Fruit fly (Drosophila melanogaster) whole organism, pupa: ENCODE data around the gene CG2983.

Experiments
- CG10348 ChIP-seq: fragments of 200-800 bp; sonication (Bioruptor generic); IDR thresholded peaks from 2 replicates; pipeline ENCODE4 v1.3.6; 2022; ENCODE audit warnings: missing biosample characterization, missing genetic modification characterization
- CG4496 ChIP-seq: fragments of 200-800 bp; sonication (Bioruptor generic); IDR thresholded peaks from 3 replicates; pipeline ENCODE4 v1.3.6; 2022; ENCODE audit warnings: missing biosample characterization, missing genetic modification characterization
- D1 ChIP-seq: fragments of 200-800 bp; sonication (Bioruptor generic); optimal IDR thresholded peaks from 2 replicates; lab custom pipeline; 2018; ENCODE audit warnings: missing biosample characterization, mild to moderate bottlenecking, missing genetic modification characterization, moderate library complexity
- EcR ChIP-seq: fragments of 200-800 bp; sonication (Bioruptor generic); optimal IDR thresholded peaks from 3 replicates; lab custom pipeline; 2019; ENCODE audit warnings: missing biosample characterization, missing genetic modification characterization, mild to moderate bottlenecking, moderate library complexity, missing genetic modification reagents
- Pif1A ChIP-seq: fragments of 200-800 bp; sonication (Bioruptor generic); optimal IDR thresholded peaks from 3 replicates; lab custom pipeline; 2016; ENCODE audit warnings: missing biosample characterization, missing genetic modification characterization
- Snoo ChIP-seq: fragments of 200-800 bp; sonication (Bioruptor generic); optimal IDR thresholded peaks from 3 replicates; lab custom pipeline; 2017; ENCODE audit warnings: missing biosample characterization, mild to moderate bottlenecking, missing genetic modification characterization, inconsistent platforms
- fd96Ca ChIP-seq: fragments of 200-800 bp; sonication (Bioruptor generic); IDR thresholded peaks from 3 replicates; pipeline ENCODE4 v1.3.6; 2022; ENCODE audit warnings: missing biosample characterization, missing genetic modification characterization

dm6 chr2L:2865560-2866309 lies 18.3 kb downstream of the CG2983 start:
- no peak for TF ChIP-seq D1 (tag; lab: Kevin White, UChicago)
- no peak for TF ChIP-seq EcR
- no peak for TF ChIP-seq fd96Ca
- TF ChIP-seq CG4496, result no peak
- no peak for TF ChIP-seq Pif1A (GFP tag; lab: Kevin White, UChicago)
- no peak for TF ChIP-seq Snoo (tag; lab: Kevin White, UChicago)
- TF ChIP-seq CG10348 (GFP tag; lab: Robert Waterston, UW), result no peak
